Fruit fly (Drosophila melanogaster) whole organism, embryonic: Measurements from ENCODE around the gene CG34057.
A peak's percentile ranks its signal among the peaks of the same experiment; 100 is the strongest.

Source experiments
- Abd-B ChIP-seq: fragments of 200-800 bp; sonication (Bioruptor generic); optimal IDR thresholded peaks from 2 replicates; lab custom pipeline; 2018; ENCODE audit warnings: missing biosample characterization, mild to moderate bottlenecking, missing genetic modification characterization, moderate library complexity
- CG10274 ChIP-seq: fragments of 200-800 bp; sonication (Bioruptor generic); optimal IDR thresholded peaks from 3 replicates; lab custom pipeline; 2017; ENCODE audit warnings: missing biosample characterization, mild to moderate bottlenecking, missing genetic modification characterization
- CG11504 ChIP-seq: fragments of 200-800 bp; sonication (Bioruptor generic); optimal IDR thresholded peaks from 3 replicates; lab custom pipeline; 2019; ENCODE audit warnings: missing biosample characterization, mild to moderate bottlenecking, missing genetic modification characterization, moderate library complexity
- CG11560 ChIP-seq: fragments of 200-800 bp; sonication (Bioruptor generic); IDR thresholded peaks from 3 replicates; pipeline ENCODE4 v1.3.6; 2022; ENCODE audit warnings: missing biosample characterization, missing genetic modification characterization
- CG12104 ChIP-seq: fragments of 200-800 bp; sonication (Bioruptor generic); optimal IDR thresholded peaks from 3 replicates; lab custom pipeline; 2016; ENCODE audit warnings: missing biosample characterization, missing genetic modification characterization
- CG12236 ChIP-seq: fragments of 200-800 bp; sonication (Bioruptor generic); optimal IDR thresholded peaks from 2 replicates; lab custom pipeline; 2016; ENCODE audit warnings: missing biosample characterization, missing genetic modification characterization
- CG15601 ChIP-seq: fragments of 200-800 bp; sonication (Bioruptor generic); optimal IDR thresholded peaks from 3 replicates; lab custom pipeline; 2019; ENCODE audit warnings: missing biosample characterization, mild to moderate bottlenecking, missing genetic modification characterization, moderate library complexity
- CG1603 ChIP-seq: fragments of 200-800 bp; sonication (Bioruptor generic); optimal IDR thresholded peaks from 2 replicates; lab custom pipeline; 2019; ENCODE audit warnings: missing biosample characterization, mild to moderate bottlenecking, missing genetic modification characterization, moderate library complexity
- CG17802 ChIP-seq: fragments of 200-800 bp; sonication (Bioruptor generic); optimal IDR thresholded peaks from 2 replicates; lab custom pipeline; 2018; ENCODE audit warnings: missing biosample characterization, mild to moderate bottlenecking, missing genetic modification characterization, moderate library complexity
- CG17829 ChIP-seq: fragments of 200-800 bp; optimal IDR thresholded peaks from 2 replicates; lab custom pipeline; 2019; ENCODE audit warnings: missing biosample characterization, mild to moderate bottlenecking, missing genetic modification characterization, moderate library complexity
- CG18599 ChIP-seq: fragments of 200-800 bp; sonication (Bioruptor generic); optimal IDR thresholded peaks from 3 replicates; lab custom pipeline; 2017; ENCODE audit warnings: missing biosample characterization, missing genetic modification characterization, mild to moderate bottlenecking, moderate library complexity, missing genetic modification reagents
- CG2116 ChIP-seq: fragments of 200-800 bp; sonication (Bioruptor generic); optimal IDR thresholded peaks from 3 replicates; lab custom pipeline; 2018; ENCODE audit warnings: missing biosample characterization, mild to moderate bottlenecking, missing genetic modification characterization
- CG2678 ChIP-seq: fragments of 200-800 bp; sonication (Bioruptor generic); optimal IDR thresholded peaks from 3 replicates; lab custom pipeline; 2019; ENCODE audit warnings: missing biosample characterization, mild to moderate bottlenecking, missing genetic modification characterization, moderate library complexity
- CG31365 ChIP-seq: fragments of 200-800 bp; sonication (Bioruptor generic); optimal IDR thresholded peaks from 2 replicates; lab custom pipeline; 2018; ENCODE audit warnings: missing biosample characterization, mild to moderate bottlenecking, missing genetic modification characterization
- CG33557 ChIP-seq: fragments of 200-800 bp; sonication (Bioruptor generic); optimal IDR thresholded peaks from 2 replicates; lab custom pipeline; 2019; ENCODE audit warnings: missing biosample characterization, mild to moderate bottlenecking, missing genetic modification characterization, moderate library complexity
- CG6689 ChIP-seq: fragments of 200-800 bp; sonication (Bioruptor generic); IDR thresholded peaks from 2 replicates; pipeline ENCODE4 v1.3.6; 2022; ENCODE audit warnings: missing biosample characterization, missing genetic modification characterization
- CG7271 ChIP-seq: fragments of 200-800 bp; sonication (Bioruptor generic); optimal IDR thresholded peaks from 2 replicates; lab custom pipeline; 2018; ENCODE audit warnings: missing biosample characterization, mild to moderate bottlenecking, missing genetic modification characterization, moderate library complexity
- CG7839 ChIP-seq: fragments of 200-800 bp; sonication (Bioruptor generic); optimal IDR thresholded peaks from 3 replicates; lab custom pipeline; 2018; ENCODE audit warnings: missing biosample characterization, mild to moderate bottlenecking, missing genetic modification characterization, moderate library complexity
- CG7987 ChIP-seq: fragments of 200-800 bp; sonication (Bioruptor generic); optimal IDR thresholded peaks from 2 replicates; lab custom pipeline; 2018; ENCODE audit warnings: missing biosample characterization, mild to moderate bottlenecking, missing genetic modification characterization, moderate library complexity
- Fer2 ChIP-seq: fragments of 200-800 bp; sonication (Bioruptor generic); optimal IDR thresholded peaks from 2 replicates; lab custom pipeline; 2018; ENCODE audit warnings: missing biosample characterization, mild to moderate bottlenecking, missing genetic modification characterization, moderate library complexity
- Hmx ChIP-seq: fragments of 200-800 bp; sonication (Bioruptor generic); optimal IDR thresholded peaks from 2 replicates; lab custom pipeline; 2016; ENCODE audit warnings: missing biosample characterization, missing genetic modification characterization
- Hsf ChIP-seq: fragments of 200-800 bp; sonication (Bioruptor generic); optimal IDR thresholded peaks from 3 replicates; lab custom pipeline; 2016; ENCODE audit warnings: missing biosample characterization, missing genetic modification characterization
- NfI ChIP-seq: fragments of 200-800 bp; sonication (Bioruptor generic); optimal IDR thresholded peaks from 3 replicates; lab custom pipeline; 2018; ENCODE audit warnings: missing biosample characterization, mild to moderate bottlenecking, missing genetic modification characterization, moderate library complexity
- Optix ChIP-seq: fragments of 200-800 bp; sonication (Bioruptor generic); IDR thresholded peaks from 3 replicates; pipeline ENCODE4 v1.3.6; 2022; ENCODE audit warnings: missing biosample characterization, missing genetic modification characterization
- Rfx ChIP-seq: fragments of 200-800 bp; sonication (Bioruptor generic); IDR thresholded peaks from 2 replicates; pipeline ENCODE4 v1.3.6; 2022; ENCODE audit warnings: missing biosample characterization, missing genetic modification characterization
- Rx ChIP-seq: fragments of 200-800 bp; sonication (Bioruptor generic); IDR thresholded peaks from 2 replicates; pipeline ENCODE4 v1.3.6; 2022; ENCODE audit warnings: missing biosample characterization, missing genetic modification characterization
- Xbp1 ChIP-seq: fragments of 200-800 bp; sonication (Bioruptor generic); optimal IDR thresholded peaks from 3 replicates; lab custom pipeline; 2016; ENCODE audit warnings: missing biosample characterization, mild to moderate bottlenecking, missing genetic modification characterization
- ara ChIP-seq: fragments of 200-800 bp; sonication (Bioruptor generic); IDR thresholded peaks from 2 replicates; pipeline ENCODE4 v1.3.6; 2022; ENCODE audit warnings: missing biosample characterization, missing genetic modification characterization
- bcd ChIP-seq: fragments of 200-800 bp; sonication (Bioruptor generic); optimal IDR thresholded peaks from 2 replicates; lab custom pipeline; 2017; ENCODE audit warnings: missing biosample characterization, mild to moderate bottlenecking, missing genetic modification characterization
- cas ChIP-seq: fragments of 200-800 bp; sonication (Bioruptor generic); IDR thresholded peaks from 2 replicates; pipeline ENCODE4 v1.3.6; 2022; ENCODE audit warnings: missing biosample characterization, missing genetic modification characterization
- caup ChIP-seq: fragments of 200-800 bp; sonication (Bioruptor generic); optimal IDR thresholded peaks from 3 replicates; lab custom pipeline; 2017; ENCODE audit warnings: missing biosample characterization, mild to moderate bottlenecking, missing genetic modification characterization, moderate library complexity; ENCODE audit not compliant: severe bottlenecking
- dpn ChIP-seq, 2 experiments: fragments of 200-800 bp; sonication (Bioruptor generic); optimal IDR thresholded peaks; 3 replicates each; lab custom pipeline; 2016; ENCODE audit warnings: missing biosample characterization in 2 of 2, missing genetic modification characterization in 2 of 2
- fd102C ChIP-seq: fragments of 200-800 bp; sonication (Bioruptor generic); optimal IDR thresholded peaks from 2 replicates; lab custom pipeline; 2018; ENCODE audit warnings: missing biosample characterization, mild to moderate bottlenecking, missing genetic modification characterization, moderate library complexity
- ftz-f1 ChIP-seq: fragments of 200-800 bp; sonication (Bioruptor generic); optimal IDR thresholded peaks from 2 replicates; lab custom pipeline; 2016; ENCODE audit warnings: missing biosample characterization, missing genetic modification characterization
- hb ChIP-seq: fragments of 200-800 bp; sonication (Bioruptor generic); IDR thresholded peaks from 3 replicates; pipeline ENCODE4 v1.3.6; 2022; ENCODE audit warnings: missing biosample characterization, missing genetic modification characterization; ENCODE audit not compliant: partially characterized antibody
- hkb ChIP-seq, 2 experiments: fragments of 200-800 bp in 1 of 2; fragments of >200 bp in 1 of 2; sonication (Bioruptor generic) in 1 of 2; IDR thresholded peaks in 1 of 2; optimal IDR thresholded peaks in 1 of 2; 2 replicates each; pipeline versions ENCODE4 v1.3.6 to Lab custom; 2017 to 2022; ENCODE audit warnings: missing biosample characterization in 1 of 2, missing genetic modification characterization in 1 of 2
- jumu ChIP-seq: fragments of 200-800 bp; sonication (Bioruptor generic); optimal IDR thresholded peaks from 3 replicates; lab custom pipeline; 2016; ENCODE audit warnings: missing biosample characterization, missing genetic modification characterization
- oc ChIP-seq: fragments of 200-800 bp; sonication (Bioruptor generic); optimal IDR thresholded peaks from 2 replicates; lab custom pipeline; 2018; ENCODE audit warnings: missing biosample characterization, mild to moderate bottlenecking, missing genetic modification characterization, moderate library complexity
- org-1 ChIP-seq: fragments of 200-800 bp; sonication (Bioruptor generic); optimal IDR thresholded peaks from 2 replicates; lab custom pipeline; 2017; ENCODE audit warnings: missing biosample characterization, missing genetic modification characterization
- pan ChIP-seq, 4 experiments: fragments of >200 bp in 3 of 4; fragments of 200-800 bp in 1 of 4; sonication (Bioruptor generic) in 1 of 4; optimal IDR thresholded peaks in 3 of 4; IDR thresholded peaks in 1 of 4; 2 replicates each; pipeline versions ENCODE4 v1.3.6 to Lab custom; 2017 to 2022; ENCODE audit warnings: missing biosample characterization in 2 of 4, missing genetic modification characterization in 2 of 4, mixed read lengths in 1 of 4
- pros ChIP-seq: fragments of 200-800 bp; sonication (Bioruptor generic); optimal IDR thresholded peaks from 3 replicates; lab custom pipeline; 2019; ENCODE audit warnings: missing biosample characterization, mild to moderate bottlenecking, missing genetic modification characterization, moderate library complexity
- sc ChIP-seq, 3 experiments: fragments of >200 bp in 2 of 3; fragments of 200-800 bp in 1 of 3; sonication (Bioruptor generic) in 1 of 3; optimal IDR thresholded peaks; 2 replicates in 2 of 3; 3 replicates in 1 of 3; lab custom pipeline; 2017; ENCODE audit warnings: mild to moderate bottlenecking in 1 of 3, missing biosample characterization in 1 of 3, missing genetic modification characterization in 1 of 3, missing genetic modification reagents in 1 of 3
- sisA ChIP-seq: fragments of 200-800 bp; sonication (Bioruptor generic); IDR thresholded peaks from 2 replicates; pipeline ENCODE4 v1.3.6; 2022; ENCODE audit warnings: missing biosample characterization, missing genetic modification characterization
- so ChIP-seq: fragments of 200-800 bp; sonication (Bioruptor generic); IDR thresholded peaks from 3 replicates; pipeline ENCODE4 v1.3.6; 2022; ENCODE audit warnings: missing biosample characterization, missing genetic modification characterization
- trh ChIP-seq: fragments of 200-800 bp; sonication (Bioruptor generic); optimal IDR thresholded peaks from 2 replicates; lab custom pipeline; 2016; ENCODE audit warnings: missing biosample characterization, missing genetic modification characterization
- ttk ChIP-seq: fragments of 200-800 bp; sonication (Bioruptor generic); IDR thresholded peaks from 2 replicates; pipeline ENCODE4 v2.1.2; 2022; ENCODE audit warnings: missing biosample characterization, missing genetic modification characterization
- tx ChIP-seq: fragments of 200-800 bp; sonication (Bioruptor generic); optimal IDR thresholded peaks from 2 replicates; lab custom pipeline; 2016; ENCODE audit warnings: missing biosample characterization, missing genetic modification characterization
- zf30C ChIP-seq: fragments of 200-800 bp; sonication (Bioruptor generic); optimal IDR thresholded peaks from 3 replicates; lab custom pipeline; 2018; ENCODE audit warnings: missing biosample characterization, mild to moderate bottlenecking, missing genetic modification characterization

The CG34057 gene

dm6 chr3L:851061-851460, 46.1 kb upstream of the CG34057 start, which contains the start of gene Dci (continued):
- TF ChIP-seq bcd (GFP tag; lab: Kevin White, UChicago) (peak; percentile 69), Abd-B (peak; percentile 86), CG7987 (GFP tag; lab: Kevin White, UChicago) (peak; percentile 17), CG33557 (GFP tag; lab: Kevin White, UChicago) (no peak), sisA (peak; percentile 91), trh (GFP tag; lab: Kevin White, UChicago) (peak; percentile 50), sc (optimal IDR thresholded peaks at IDR 0.05; lab: Kevin White, UChicago) (no peak), sc (GFP tag; optimal IDR thresholded peaks at IDR 0.05; lab: Kevin White, UChicago) (peak; percentile 26), caup (GFP tag; lab: Kevin White, UChicago) (peak; percentile 10), hb (GFP tag; lab: Robert Waterston, UW) (peak; percentile 61; the same call in 2 of the 3 replicates), fd102C (no peak), CG2678 (no peak), NfI (peak; percentile 56), cas (peak; percentile 74), org-1 (GFP tag; lab: Kevin White, UChicago) (no peak), ara (GFP tag; lab: Robert Waterston, UW) (0 out of 2 replicates have a peak, but pooled peaks have one; percentile 4), CG6689 (GFP tag; lab: Robert Waterston, UW) (peak; percentile 59), Xbp1 (GFP tag; lab: Kevin White, UChicago) (peak; percentile 87), Hsf (GFP tag; lab: Kevin White, UChicago) (peak; percentile 84), tx (GFP tag; lab: Kevin White, UChicago) (peak; percentile 66), ftz-f1 (no peak), CG18599 (GFP tag; lab: Kevin White, UChicago) (peak; percentile 72), CG7839 (tag; lab: Kevin White, UChicago) (peak; percentile 49), dpn (GFP tag; optimal IDR thresholded peaks at IDR 0.05; lab: Kevin White, UChicago) (peak; percentile 83 to 84), Fer2 (tag; lab: Kevin White, UChicago) (no peak), CG10274 (GFP tag; lab: Kevin White, UChicago) (no peak), CG7271 (no peak), CG2116 (GFP tag; lab: Kevin White, UChicago) (peak; percentile 59), zf30C (GFP tag; lab: Kevin White, UChicago) (no peak), ttk (peak; percentile 65), pros (GFP tag; lab: Kevin White, UChicago) (no peak), hkb (optimal IDR thresholded peaks at IDR 0.05; lab: Kevin White, UChicago) (peak; percentile 63), hkb (GFP tag; IDR thresholded peaks at IDR 0.05; lab: Robert Waterston, UW) (peak; percentile 74), Optix (peak; percentile 82), jumu (GFP tag; lab: Kevin White, UChicago) (peak; percentile 72), CG11504 (tag; lab: Kevin White, UChicago) (no peak), CG17829 (tag; lab: Kevin White, UChicago) (peak; percentile 64), CG1603 (tag; lab: Kevin White, UChicago) (peak; percentile 82), CG11560 (tag; lab: Robert Waterston, UW) (no peak; the same call in 2 of the 3 replicates), CG12236 (GFP tag; lab: Kevin White, UChicago) (no peak), CG31365 (no peak), Rfx (GFP tag; lab: Robert Waterston, UW) (peak; percentile 87), Rx (GFP tag; lab: Robert Waterston, UW) (peak; percentile 78), Hmx (GFP tag; lab: Kevin White, UChicago) (no peak), CG17802 (tag; lab: Kevin White, UChicago) (no peak), oc (tag; lab: Kevin White, UChicago) (peak; percentile 59), pan (optimal IDR thresholded peaks at IDR 0.05; lab: Kevin White, UChicago) (no peak), pan (GFP tag; optimal IDR thresholded peaks at IDR 0.05 in 1 of 2, IDR thresholded peaks at IDR 0.05 in 1 of 2) (peak in 1 of 2 experiments; percentile 84), CG12104 (peak; percentile 48), so (peak; percentile 57; the same call in 1 of the 3 replicates), CG15601 (tag; lab: Kevin White, UChicago) (no peak)
